Fruit fly (Drosophila melanogaster) whole organism, pupa: Measurements from ENCODE around the gene CG6847.

ENCODE experiments used
- CG10348 ChIP-seq: fragments of 200-800 bp; sonication (Bioruptor generic); IDR thresholded peaks from 2 replicates; pipeline ENCODE4 v1.3.6; 2022; ENCODE audit warnings: missing biosample characterization, missing genetic modification characterization
- CG12605 ChIP-seq: fragments of 200-800 bp; sonication (Bioruptor generic); IDR thresholded peaks from 2 replicates; pipeline ENCODE4 v1.3.6; 2022; ENCODE audit warnings: missing biosample characterization, missing genetic modification characterization
- CG13204 ChIP-seq: fragments of 200-800 bp; sonication (Bioruptor generic); optimal IDR thresholded peaks from 2 replicates; lab custom pipeline; 2018; ENCODE audit warnings: missing biosample characterization, mild to moderate bottlenecking, missing genetic modification characterization, moderate library complexity
- CG14655 ChIP-seq: fragments of 200-800 bp; sonication (Bioruptor generic); optimal IDR thresholded peaks from 3 replicates; lab custom pipeline; 2017; ENCODE audit warnings: mild to moderate bottlenecking, missing biosample characterization, missing genetic modification reagents, missing genetic modification characterization
- CG15710 ChIP-seq: fragments of 200-800 bp; sonication (Bioruptor generic); optimal IDR thresholded peaks from 2 replicates; lab custom pipeline; 2018; ENCODE audit warnings: missing biosample characterization, mild to moderate bottlenecking, missing genetic modification characterization, moderate library complexity
- CG17806 ChIP-seq: fragments of 200-800 bp; sonication (Bioruptor generic); optimal IDR thresholded peaks from 2 replicates; lab custom pipeline; 2018; ENCODE audit warnings: missing biosample characterization, mild to moderate bottlenecking, missing genetic modification characterization, moderate library complexity
- CG32121 ChIP-seq: fragments of 200-800 bp; sonication (Bioruptor generic); IDR thresholded peaks from 2 replicates; pipeline ENCODE4 v1.3.6; 2022; ENCODE audit warnings: missing biosample characterization, missing genetic modification characterization
- CG34367 ChIP-seq: fragments of 200-800 bp; sonication (Bioruptor generic); optimal IDR thresholded peaks from 2 replicates; lab custom pipeline; 2018; ENCODE audit warnings: missing biosample characterization, mild to moderate bottlenecking, missing genetic modification characterization
- CG4496 ChIP-seq: fragments of 200-800 bp; sonication (Bioruptor generic); IDR thresholded peaks from 3 replicates; pipeline ENCODE4 v1.3.6; 2022; ENCODE audit warnings: missing biosample characterization, missing genetic modification characterization
- CG8159 ChIP-seq: fragments of 200-800 bp; sonication (Bioruptor generic); optimal IDR thresholded peaks from 3 replicates; lab custom pipeline; 2018; ENCODE audit warnings: missing biosample characterization, mild to moderate bottlenecking, missing genetic modification characterization, moderate library complexity
- CG8301 ChIP-seq: fragments of 200-800 bp; sonication (Bioruptor generic); optimal IDR thresholded peaks from 2 replicates; lab custom pipeline; 2018; ENCODE audit warnings: missing biosample characterization, mild to moderate bottlenecking, missing genetic modification characterization
- CG9948 ChIP-seq: fragments of 200-800 bp; sonication (Bioruptor generic); optimal IDR thresholded peaks from 2 replicates; lab custom pipeline; 2018; ENCODE audit warnings: missing biosample characterization, mild to moderate bottlenecking, missing genetic modification characterization, moderate library complexity
- D1 ChIP-seq: fragments of 200-800 bp; sonication (Bioruptor generic); optimal IDR thresholded peaks from 2 replicates; lab custom pipeline; 2018; ENCODE audit warnings: missing biosample characterization, mild to moderate bottlenecking, missing genetic modification characterization, moderate library complexity
- EcR ChIP-seq: fragments of 200-800 bp; sonication (Bioruptor generic); optimal IDR thresholded peaks from 3 replicates; lab custom pipeline; 2019; ENCODE audit warnings: missing biosample characterization, missing genetic modification characterization, mild to moderate bottlenecking, moderate library complexity, missing genetic modification reagents
- Ets98B ChIP-seq: fragments of 200-800 bp; sonication (Bioruptor generic); IDR thresholded peaks from 2 replicates; pipeline ENCODE4 v1.3.6; 2022; ENCODE audit warnings: missing biosample characterization, missing genetic modification characterization
- Pif1A ChIP-seq: fragments of 200-800 bp; sonication (Bioruptor generic); optimal IDR thresholded peaks from 3 replicates; lab custom pipeline; 2016; ENCODE audit warnings: missing biosample characterization, missing genetic modification characterization
- Pif1B ChIP-seq: fragments of 200-800 bp; sonication (Bioruptor generic); optimal IDR thresholded peaks from 3 replicates; lab custom pipeline; 2016; ENCODE audit warnings: missing biosample characterization, missing genetic modification characterization
- Snoo ChIP-seq: fragments of 200-800 bp; sonication (Bioruptor generic); optimal IDR thresholded peaks from 3 replicates; lab custom pipeline; 2017; ENCODE audit warnings: missing biosample characterization, mild to moderate bottlenecking, missing genetic modification characterization, inconsistent platforms
- fd96Ca ChIP-seq: fragments of 200-800 bp; sonication (Bioruptor generic); IDR thresholded peaks from 3 replicates; pipeline ENCODE4 v1.3.6; 2022; ENCODE audit warnings: missing biosample characterization, missing genetic modification characterization
- gl ChIP-seq: fragments of 200-800 bp; sonication (Bioruptor generic); optimal IDR thresholded peaks from 2 replicates; lab custom pipeline; 2018; ENCODE audit warnings: missing biosample characterization, mild to moderate bottlenecking, missing genetic modification characterization
- rn ChIP-seq: fragments of 200-800 bp; sonication (Bioruptor generic); IDR thresholded peaks from 2 replicates; pipeline ENCODE4 v1.3.6; 2022; ENCODE audit warnings: missing biosample characterization, missing genetic modification characterization

CG6847 gene

DNA sequence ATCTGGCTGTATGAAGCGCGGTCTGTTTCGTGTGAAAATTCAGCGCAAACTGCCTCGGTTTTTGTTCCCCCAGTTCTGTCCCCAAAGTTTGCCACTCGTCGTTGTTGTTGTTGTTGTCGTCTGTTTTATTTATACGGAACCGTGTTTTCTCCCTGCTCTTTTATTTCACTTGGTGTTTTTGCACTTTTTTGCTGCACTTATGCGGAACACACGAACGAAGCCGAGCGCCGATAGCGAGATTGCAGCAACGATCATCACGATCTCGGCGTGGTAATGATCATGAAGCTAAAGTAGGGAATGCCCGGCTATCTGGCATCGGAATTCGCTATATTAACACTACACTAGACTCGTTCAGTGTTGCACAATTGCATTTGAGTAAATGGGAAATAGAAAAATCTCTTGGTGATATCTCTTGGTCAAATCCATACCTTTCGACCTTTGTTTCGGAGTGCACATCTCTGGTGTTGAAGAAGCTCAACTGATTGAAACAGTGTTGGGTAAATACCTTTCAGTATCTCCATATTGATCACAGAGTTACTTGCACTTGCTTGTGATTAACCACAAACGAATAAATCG lies 36.2 kb upstream of the CG6847 start:
- TF ChIP-seq CG4496 (GFP tag; lab: Robert Waterston, UW) (peak; percentile 63; the same call in 1 of the 3 replicates), CG8159 (tag; lab: Kevin White, UChicago) (peak; percentile 1), CG34367 (no peak), CG9948 (tag; lab: Kevin White, UChicago) (no peak), gl (peak; percentile 62), EcR (GFP tag; lab: Kevin White, UChicago) (peak; percentile 42), Ets98B (GFP tag; lab: Robert Waterston, UW) (no peak; the same call in 1 of the 2 replicates), CG13204 (no peak), Pif1A (GFP tag; lab: Kevin White, UChicago) (peak; percentile 30), fd96Ca (GFP tag; lab: Robert Waterston, UW) (0 out of 3 replicates have a peak, but pooled peaks have one; percentile 18), CG8301 (tag; lab: Kevin White, UChicago) (peak; percentile 7), Pif1B (GFP tag; lab: Kevin White, UChicago) (no peak), CG17806 (no peak), CG15710 (tag; lab: Kevin White, UChicago) (peak; percentile 7), D1 (no peak), Snoo (peak; percentile 32), CG14655 (GFP tag; lab: Kevin White, UChicago) (peak; percentile 55), CG10348 (GFP tag; lab: Robert Waterston, UW) (no peak), CG12605 (GFP tag; lab: Robert Waterston, UW) (peak; percentile 70), CG32121 (no peak)

DNA sequence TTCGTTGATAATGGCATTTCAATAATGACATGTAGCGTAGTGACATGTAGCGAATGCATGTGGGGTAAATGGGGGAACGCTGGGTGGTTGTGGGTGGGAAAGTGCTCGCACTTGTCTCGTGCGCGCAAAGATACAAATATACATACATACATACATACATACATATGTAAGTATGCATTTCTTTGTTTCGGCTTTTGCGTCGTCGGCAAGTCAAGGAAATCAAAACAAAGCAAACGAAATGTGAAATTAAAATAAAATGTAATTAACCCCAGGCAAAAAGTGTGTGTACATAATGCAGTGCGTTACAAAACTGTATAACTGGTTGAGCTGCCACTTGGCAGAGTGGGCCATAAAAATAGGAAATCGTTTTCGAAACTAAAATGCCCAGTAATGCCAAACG lies 35.6 kb upstream of the CG6847 start:
- no peak for TF ChIP-seq EcR (GFP tag; lab: Kevin White, UChicago)
- TF ChIP-seq rn (GFP tag; lab: Robert Waterston, UW) = no peak
- no peak for TF ChIP-seq CG13204
- no peak for TF ChIP-seq CG15710 (tag; lab: Kevin White, UChicago)
- TF ChIP-seq CG10348 (GFP tag; lab: Robert Waterston, UW) = no peak
- no peak for TF ChIP-seq Snoo
- TF ChIP-seq CG12605 (GFP tag; lab: Robert Waterston, UW) = no peak
- TF ChIP-seq Pif1B (GFP tag; lab: Kevin White, UChicago) = no peak
- TF ChIP-seq Pif1A (GFP tag; lab: Kevin White, UChicago) = no peak
- no peak for TF ChIP-seq CG14655 (GFP tag; lab: Kevin White, UChicago)
- TF ChIP-seq CG9948 (tag; lab: Kevin White, UChicago) = no peak
- TF ChIP-seq CG34367 = no peak
- TF ChIP-seq CG32121 = no peak
- no peak for TF ChIP-seq CG8301 (tag; lab: Kevin White, UChicago)
- TF ChIP-seq fd96Ca (GFP tag; lab: Robert Waterston, UW) = no peak
- no peak; the same call in 2 of the 3 replicates for TF ChIP-seq CG4496 (GFP tag; lab: Robert Waterston, UW)
- no peak for TF ChIP-seq gl
- TF ChIP-seq CG8159 (tag; lab: Kevin White, UChicago) = no peak
- TF ChIP-seq CG17806 = no peak
- TF ChIP-seq, all 21 proteins: peak for 0

DNA sequence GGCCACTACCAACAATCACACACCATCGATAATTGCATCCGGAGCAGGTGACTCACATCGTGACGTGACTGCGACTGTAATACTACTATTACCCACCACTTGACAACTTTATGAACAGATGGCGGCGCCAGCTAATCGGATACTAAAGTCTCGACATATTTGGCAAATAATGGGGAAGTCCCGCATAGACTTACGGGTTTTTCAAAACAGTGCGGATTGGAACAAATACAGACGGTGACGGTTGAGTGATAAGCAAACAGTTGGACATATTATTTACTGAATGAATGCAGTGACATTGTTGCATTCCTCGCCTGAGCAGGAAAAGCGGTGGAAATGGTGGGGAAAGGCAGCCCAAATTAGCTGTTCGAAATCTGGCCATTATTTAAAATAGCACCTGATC lies 34.7 kb upstream of the CG6847 start:
- TF ChIP-seq CG17806 (no peak), gl (no peak), rn (GFP tag; lab: Robert Waterston, UW) (no peak), D1 (no peak), CG4496 (GFP tag; lab: Robert Waterston, UW) (no peak), CG32121 (no peak), Pif1B (GFP tag; lab: Kevin White, UChicago) (no peak), CG13204 (no peak), CG8159 (tag; lab: Kevin White, UChicago) (no peak), Ets98B (GFP tag; lab: Robert Waterston, UW) (no peak), CG8301 (tag; lab: Kevin White, UChicago) (no peak), CG10348 (GFP tag; lab: Robert Waterston, UW) (no peak)

dm6 chrX:17877974-17878373 lies 33.3 kb upstream of the CG6847 start:
- TF ChIP-seq CG4496 (GFP tag; lab: Robert Waterston, UW) (0 out of 3 replicates have a peak, but pooled peaks have one; percentile 26), CG32121 (no peak), gl (no peak), CG17806 (no peak), Pif1A (GFP tag; lab: Kevin White, UChicago) (no peak)

- peak; percentile 40; the same call in 1 of the 2 replicates for TF ChIP-seq CG32121
- TF ChIP-seq fd96Ca (GFP tag; lab: Robert Waterston, UW) = peak; percentile 38; the same call in 1 of the 3 replicates
- TF ChIP-seq gl = peak; percentile 59
- peak; percentile 50 for TF ChIP-seq CG13204
- TF ChIP-seq CG4496 (GFP tag; lab: Robert Waterston, UW) = peak; percentile 80
- peak; percentile 73 for TF ChIP-seq Ets98B (GFP tag; lab: Robert Waterston, UW)
- peak; percentile 98 for TF ChIP-seq EcR (GFP tag; lab: Kevin White, UChicago)
- TF ChIP-seq CG17806 = no peak
- TF ChIP-seq CG34367 = peak; percentile 31
- TF ChIP-seq CG12605 (GFP tag; lab: Robert Waterston, UW) = peak; percentile 83
- TF ChIP-seq Pif1A (GFP tag; lab: Kevin White, UChicago) = peak; percentile 5
- TF ChIP-seq Snoo = peak; percentile 17
- 0 out of 2 replicates have a peak, but pooled peaks have one; percentile 8 for TF ChIP-seq rn (GFP tag; lab: Robert Waterston, UW)
- TF ChIP-seq CG10348 (GFP tag; lab: Robert Waterston, UW) = no peak
- no peak for TF ChIP-seq CG15710 (tag; lab: Kevin White, UChicago)
- TF ChIP-seq CG14655 (GFP tag; lab: Kevin White, UChicago) = no peak
- TF ChIP-seq Pif1B (GFP tag; lab: Kevin White, UChicago) = no peak
- TF ChIP-seq, all 21 proteins: peak for 12
Observed at dm6 chrX:17878632-17879033, 32.6 kb upstream of the CG6847 start.
